Worm (Caenorhabditis elegans) whole organism, L3 larva: ENCODE measurements around the gene cpna-1.
"Not testable (repeated sequence)": the region's sequence is repeated elsewhere in the genome, so short reads cannot be mapped to it uniquely, and the experiment has no call there.

ENCODE experiments used
- ama-1 ChIP-seq: fragments of 150-350 bp; optimal IDR thresholded peaks from 2 replicates; lab custom pipeline; 2018
- elt-3 ChIP-seq, 3 experiments: fragments of 150-350 bp in 1 of 3; sonication (generic microtip) in 2 of 3; optimal IDR thresholded peaks; 2 replicates in 2 of 3; 4 replicates in 1 of 3; lab custom pipeline; 2014 to 2017; ENCODE audit warnings: missing biosample characterization in 3 of 3, missing genetic modification characterization in 3 of 3
- fkh-2 ChIP-seq: fragments of 150-350 bp; optimal IDR thresholded peaks from 2 replicates; lab custom pipeline; 2014; ENCODE audit warnings: missing biosample characterization, missing genetic modification reagents, missing genetic modification characterization
- fos-1 ChIP-seq: fragments of 150-350 bp; optimal IDR thresholded peaks from 2 replicates; lab custom pipeline; 2014; ENCODE audit warnings: missing biosample characterization, missing genetic modification characterization
- mdl-1 ChIP-seq: fragments of 150-350 bp; optimal IDR thresholded peaks from 2 replicates; lab custom pipeline; 2014; ENCODE audit warnings: missing biosample characterization, missing genetic modification characterization
- nfya-1 ChIP-seq: sonication (generic microtip); optimal IDR thresholded peaks from 2 replicates; lab custom pipeline; 2017; ENCODE audit warnings: missing genetic modification characterization, mild to moderate bottlenecking, missing compliant biosample characterization, antibody characterized with exemption, moderate library complexity; ENCODE audit not compliant: insufficient read depth
- nhr-23 ChIP-seq: fragments of 150-350 bp; optimal IDR thresholded peaks from 2 replicates; lab custom pipeline; 2014; ENCODE audit warnings: missing biosample characterization, missing genetic modification reagents, missing genetic modification characterization
- nhr-237 ChIP-seq: fragments of 150-350 bp; optimal IDR thresholded peaks from 2 replicates; lab custom pipeline; 2014; ENCODE audit warnings: missing biosample characterization, missing genetic modification characterization
- nhr-25 ChIP-seq: sonication (generic microtip); optimal IDR thresholded peaks from 2 replicates; lab custom pipeline; 2017; ENCODE audit warnings: missing biosample characterization, missing genetic modification characterization
- pqm-1 ChIP-seq: fragments of 150-350 bp; optimal IDR thresholded peaks from 2 replicates; lab custom pipeline; 2017; ENCODE audit warnings: missing biosample characterization, missing genetic modification characterization, inconsistent platforms
- sea-2 ChIP-seq: fragments of 150-350 bp; sonication (generic microtip); optimal IDR thresholded peaks from 4 replicates; lab custom pipeline; 2014; ENCODE audit warnings: missing biosample characterization, missing genetic modification reagents, missing genetic modification characterization
- snpc-4 ChIP-seq: fragments of 150-350 bp; optimal IDR thresholded peaks from 2 replicates; lab custom pipeline; 2014; ENCODE audit warnings: missing biosample characterization, missing genetic modification characterization

DNA sequence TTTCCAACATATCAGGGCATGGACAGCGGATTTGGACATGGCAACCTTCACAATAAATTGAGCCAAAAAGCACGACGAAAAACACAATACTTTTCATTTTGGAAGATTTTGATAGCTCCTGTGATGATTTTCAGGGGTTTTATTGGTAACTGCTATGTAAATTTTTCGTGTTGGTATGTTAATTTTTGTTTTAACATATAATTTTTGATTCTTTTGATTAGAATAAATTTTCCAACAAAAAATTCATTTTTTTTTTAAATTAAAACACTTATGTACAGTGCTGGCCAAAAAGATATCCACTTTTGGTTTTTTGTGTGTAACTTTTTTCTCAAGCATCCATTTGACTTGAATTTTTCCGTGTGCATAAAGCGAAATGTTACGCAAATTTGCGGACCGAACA lies 18.1 kb upstream of the cpna-1 start, which contains the start of gene R03H10.4:
- not testable (repeated sequence) for TF ChIP-seq nhr-23 (tag; lab: Kevin White, UChicago); nfya-1 (tag; lab: Kevin White, UChicago); sea-2 (GFP tag; lab: Kevin White, UChicago); ama-1 (lab: Kevin White, UChicago); pqm-1 (tag; lab: Kevin White, UChicago); snpc-4 (tag; lab: Kevin White, UChicago); elt-3 (tag; optimal IDR thresholded peaks at IDR 0.05; lab: Kevin White, UChicago); fkh-2 (tag; lab: Kevin White, UChicago); fos-1 (tag; lab: Kevin White, UChicago); mdl-1; nhr-25 (tag; lab: Kevin White, UChicago); nhr-237 (tag; lab: Kevin White, UChicago)
